Worm (Caenorhabditis elegans): ENCODE measurements around the gene nhr-241.

DNA sequence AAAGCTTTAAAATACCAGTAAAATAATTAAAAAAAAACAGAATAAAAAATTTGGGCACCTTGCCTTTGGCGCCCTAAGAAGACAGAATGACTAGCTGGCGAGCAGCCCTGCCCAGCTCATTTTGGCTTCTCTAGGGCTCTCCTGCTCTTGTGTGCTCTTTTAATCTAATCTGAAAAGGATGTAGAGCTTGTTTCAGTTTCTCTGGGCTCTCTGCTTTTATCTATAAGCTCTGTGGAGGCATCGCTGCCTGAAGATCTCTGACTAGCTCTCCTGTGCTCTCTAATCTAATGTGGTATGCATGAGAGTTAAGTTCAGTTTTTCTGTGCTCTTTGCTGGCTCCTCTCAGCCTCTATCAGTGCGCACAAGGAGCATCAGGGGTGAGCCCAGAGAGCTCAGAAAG, 26.6 kb downstream of the nhr-241 start:
- TF ChIP-seq nhr-67 (tag; optimal IDR thresholded peaks at IDR 0.05) (no peak), ZK546.5 (tag; optimal IDR thresholded peaks at IDR 0.05) (no peak), unc-62 (GFP tag; optimal IDR thresholded peaks at IDR 0.05) (no peak), lin-15B (tag; optimal IDR thresholded peaks at IDR 0.05) (no peak), mdl-1 (tag; optimal IDR thresholded peaks at IDR 0.05) (no peak), R02D3.7 (tag; optimal IDR thresholded peaks at IDR 0.05) (no peak), nhr-76 (tag; optimal IDR thresholded peaks at IDR 0.05) (no peak), ztf-4 (tag; optimal IDR thresholded peaks at IDR 0.05) (no peak), elt-1 (tag; optimal IDR thresholded peaks at IDR 0.05) (no peak), ztf-11 (tag; optimal IDR thresholded peaks at IDR 0.05) (no peak), egl-27 (tag; optimal IDR thresholded peaks at IDR 0.05) (no peak)

All from whole organism, L3 larva.